Fruit fly (Drosophila melanogaster) S2 (cell line): ENCODE results near the gene lark.

Experiments used
- CG8478 ChIP-seq: fragments of >200 bp; optimal IDR thresholded peaks from 2 replicates; lab custom pipeline; 2018
- CTCF ChIP-seq, 2 experiments: fragments of >200 bp; optimal IDR thresholded peaks; 2 replicates each; lab custom pipeline; 2018

The lark gene

dm6 chr3L:7347984-7348631 is 9.0 kb downstream of the lark start, which contains the start of the genes Srp19 and qm:
Gene Srp19 (minus strand): TSS chr3L:7348034.
Gene qm (plus strand): TSS chr3L:7348313.
- TF ChIP-seq CTCF (optimal IDR thresholded peaks at IDR 0.05; lab: Kevin White, UChicago): no peak

dm6 chr3L:7349311-7349710 is 10.2 kb downstream of the lark start:
- no peak for TF ChIP-seq CG8478 (lab: Kevin White, UChicago)
- no peak for TF ChIP-seq CTCF (optimal IDR thresholded peaks at IDR 0.05; lab: Kevin White, UChicago)

dm6 chr3L:7356386-7357117 is 17.5 kb downstream of the lark start, which contains the start of gene CTCF:
Gene CTCF (minus strand): TSS chr3L:7356713.
- TF ChIP-seq CG8478 (lab: Kevin White, UChicago) (no peak), CTCF (optimal IDR thresholded peaks at IDR 0.05; lab: Kevin White, UChicago) (peak; percentile 85 to 93)

DNA sequence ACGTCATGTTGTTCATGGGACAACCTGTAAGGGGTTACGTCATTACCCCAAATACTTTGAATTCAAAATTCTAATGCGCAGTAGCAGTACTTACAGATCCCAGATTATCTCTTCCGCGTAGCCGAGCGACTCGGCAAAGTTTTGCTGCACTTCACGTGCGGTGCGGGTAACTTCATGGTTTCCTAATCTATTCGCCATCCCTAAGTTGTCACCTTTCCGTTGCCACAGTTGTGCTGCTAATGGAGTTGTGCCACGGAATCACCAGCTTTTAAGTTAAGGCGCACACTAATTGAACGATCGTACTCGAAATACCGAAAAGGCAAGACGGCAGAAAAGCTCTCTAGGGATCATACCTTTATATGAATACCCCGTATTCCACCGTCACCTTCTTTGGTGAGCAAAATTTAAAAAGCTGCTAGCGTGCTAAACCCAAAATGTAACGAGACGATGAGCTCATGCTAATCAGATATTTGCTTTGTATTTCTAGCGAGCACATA is 20.8 kb downstream of the lark start, which contains the start of gene pst:
Gene pst (minus strand): TSS at position 437 of the 497 bp plus-strand sequence.
- TF ChIP-seq CTCF (optimal IDR thresholded peaks at IDR 0.05; lab: Kevin White, UChicago): no peak
- TF ChIP-seq CG8478 (lab: Kevin White, UChicago): no peak

dm6 chr3L:7360324-7360852 is 21.3 kb downstream of the lark start, which contains the start of gene Sec63:
Gene Sec63 (plus strand): TSS chr3L:7360561.
- TF ChIP-seq CG8478 (lab: Kevin White, UChicago) (no peak), CTCF (optimal IDR thresholded peaks at IDR 0.05; lab: Kevin White, UChicago) (peak; percentile 16 to 40)

dm6 chr3L:7361095-7361522 is 22.0 kb downstream of the lark start:
- TF ChIP-seq CTCF (optimal IDR thresholded peaks at IDR 0.05; lab: Kevin White, UChicago) (no peak), CG8478 (lab: Kevin White, UChicago) (no peak)

DNA sequence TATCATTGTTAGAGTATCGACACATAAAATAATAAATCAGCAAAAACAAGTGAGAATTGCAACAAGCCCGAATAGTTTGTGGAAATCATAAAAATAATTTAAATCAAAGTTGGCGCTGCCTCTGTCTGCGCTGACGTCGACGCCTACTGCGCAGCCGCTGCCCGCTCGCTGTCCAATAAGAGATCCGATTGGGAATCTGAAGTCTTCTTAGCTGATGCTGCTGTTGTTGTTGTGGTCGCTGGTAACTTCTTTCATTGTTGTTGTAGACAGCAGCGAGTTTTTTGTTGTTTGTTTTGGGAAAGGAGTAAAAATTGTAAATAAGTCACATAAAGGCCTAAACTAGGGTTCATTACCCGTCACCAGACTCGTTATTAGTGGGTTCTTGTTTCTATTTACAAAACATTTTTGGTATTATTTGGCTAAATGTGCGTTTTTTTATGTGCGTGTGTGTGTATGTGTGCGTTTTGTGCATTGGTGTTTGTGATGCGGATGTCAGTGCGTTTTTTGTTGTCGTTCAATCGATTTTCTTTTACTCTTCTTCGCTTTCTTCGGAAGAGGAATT is 25.7 kb downstream of the lark start:
- TF ChIP-seq CTCF (optimal IDR thresholded peaks at IDR 0.05; lab: Kevin White, UChicago) (no peak), CG8478 (lab: Kevin White, UChicago) (no peak)

dm6 chr3L:7367798-7368678 is 29.0 kb downstream of the lark start:
- TF ChIP-seq CTCF (optimal IDR thresholded peaks at IDR 0.05; lab: Kevin White, UChicago) (no peak), CG8478 (lab: Kevin White, UChicago) (no peak)

DNA sequence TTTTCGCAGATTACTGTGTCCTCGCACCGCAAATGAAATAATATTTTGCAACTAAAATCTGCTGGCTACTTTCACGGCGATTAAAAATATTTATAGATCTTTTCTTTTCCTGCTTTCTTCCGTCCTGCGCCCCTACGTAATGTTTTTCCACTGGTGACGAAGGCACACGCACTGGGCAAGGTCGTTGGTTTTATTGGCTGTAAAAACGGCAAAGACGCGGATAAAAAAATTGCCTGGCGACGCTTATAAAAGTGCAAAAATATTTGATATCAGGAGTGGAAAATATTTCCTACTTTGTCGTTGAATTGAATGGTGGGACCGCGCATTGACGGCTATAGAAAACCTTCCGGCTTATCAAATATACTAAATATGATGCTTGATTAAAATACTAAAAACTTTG is 29.9 kb downstream of the lark start, which contains the start of gene Sh3beta:
Gene Sh3beta (minus strand): TSS at position 327 of the 400 bp plus-strand sequence.
- TF ChIP-seq CTCF (optimal IDR thresholded peaks at IDR 0.05; lab: Kevin White, UChicago) (no peak), CG8478 (lab: Kevin White, UChicago) (no peak)

dm6 chr3L:7369543-7369942 is 30.5 kb downstream of the lark start, which contains the start of gene akirin:
Gene akirin (plus strand): TSS chr3L:7369843.
- TF ChIP-seq CG8478 (lab: Kevin White, UChicago) (no peak), CTCF (optimal IDR thresholded peaks at IDR 0.05; lab: Kevin White, UChicago) (no peak)

- TF ChIP-seq CG8478 (lab: Kevin White, UChicago) (no peak), CTCF (optimal IDR thresholded peaks at IDR 0.05; lab: Kevin White, UChicago) (no peak)
Measured at dm6 chr3L:7370231-7370882, 31.3 kb downstream of the lark start.

dm6 chr3L:7371290-7371689 is 32.2 kb downstream of the lark start:
- peak in 1 of 2 experiments; percentile 13 for TF ChIP-seq CTCF (optimal IDR thresholded peaks at IDR 0.05; lab: Kevin White, UChicago)
- no peak for TF ChIP-seq CG8478 (lab: Kevin White, UChicago)

dm6 chr3L:7376151-7376550 is 37.1 kb downstream of the lark start:
- no peak for TF ChIP-seq CG8478 (lab: Kevin White, UChicago)
- no peak for TF ChIP-seq CTCF (optimal IDR thresholded peaks at IDR 0.05; lab: Kevin White, UChicago)
